Worm (Caenorhabditis elegans): ENCODE measurements around the gene acl-1.

The acl-1 gene

ce11 chrX:15901214-15901613 lies 51.5 kb downstream of the acl-1 start:
- TF ChIP-seq ceh-24 (tag; optimal IDR thresholded peaks at IDR 0.05) (no peak), elt-2 (tag; optimal IDR thresholded peaks at IDR 0.05) (no peak), Y22D7AL.16 (tag; optimal IDR thresholded peaks at IDR 0.05) (no peak), C08G9.2 (tag; optimal IDR thresholded peaks at IDR 0.05) (no peak), odd-2 (tag; optimal IDR thresholded peaks at IDR 0.05) (no peak), ceh-22 (tag; optimal IDR thresholded peaks at IDR 0.05) (no peak), pat-9 (tag; optimal IDR thresholded peaks at IDR 0.05) (no peak), pax-1 (tag; optimal IDR thresholded peaks at IDR 0.05) (no peak), elt-4 (tag; optimal IDR thresholded peaks at IDR 0.05) (no peak), ets-4 (tag; optimal IDR thresholded peaks at IDR 0.05) (no peak), hlh-8 (tag; optimal IDR thresholded peaks at IDR 0.05) (no peak), hlh-13 (GFP tag; optimal IDR thresholded peaks at IDR 0.05) (no peak), rnt-1 (tag; optimal IDR thresholded peaks at IDR 0.05) (no peak), che-1 (tag; optimal IDR thresholded peaks at IDR 0.05) (no peak), nfya-1 (tag; optimal IDR thresholded peaks at IDR 0.05) (no peak), dmd-4 (tag; optimal IDR thresholded peaks at IDR 0.05; ENCODE audit: borderline replicate concordance) (no peak), K09A11.1 (tag; optimal IDR thresholded peaks at IDR 0.05; ENCODE audit: insufficient read depth) (no peak), ahr-1 (tag; optimal IDR thresholded peaks at IDR 0.05) (no peak)

Data from whole organism, late embryonic.